Worm (Caenorhabditis elegans) whole organism, L1 larva: ENCODE data around the gene ZK742.6.

Experiments
- ama-1 ChIP-seq: fragments of 150-350 bp; optimal IDR thresholded peaks from 2 replicates; lab custom pipeline; 2014
- fos-1 ChIP-seq: fragments of 150-350 bp; optimal IDR thresholded peaks from 2 replicates; lab custom pipeline; 2014; ENCODE audit warnings: missing biosample characterization, missing genetic modification characterization
- lin-13 ChIP-seq: fragments of 150-350 bp; optimal IDR thresholded peaks from 2 replicates; lab custom pipeline; 2014; ENCODE audit warnings: missing biosample characterization, missing genetic modification reagents, missing genetic modification characterization
- nhr-11 ChIP-seq: fragments of 150-350 bp; optimal IDR thresholded peaks from 2 replicates; lab custom pipeline; 2014; ENCODE audit warnings: missing biosample characterization, missing genetic modification characterization
- sox-4 ChIP-seq: sonication (generic microtip); optimal IDR thresholded peaks from 2 replicates; lab custom pipeline; 2016; ENCODE audit warnings: missing genetic modification characterization, missing compliant biosample characterization
- unc-62 ChIP-seq: fragments of 150-350 bp; optimal IDR thresholded peaks from 2 replicates; lab custom pipeline; 2014; ENCODE audit warnings: missing biosample characterization, missing genetic modification reagents, missing genetic modification characterization
- zip-4 ChIP-seq: fragments of 200-800 bp; sonication (Bioruptor generic); optimal IDR thresholded peaks from 2 replicates; lab custom pipeline; 2018; ENCODE audit warnings: mild to moderate bottlenecking, missing genetic modification characterization, moderate library complexity, missing compliant biosample characterization

- no peak for TF ChIP-seq ama-1 (lab: Kevin White, UChicago)
- no peak for TF ChIP-seq unc-62 (GFP tag; lab: Kevin White, UChicago)
- no peak for TF ChIP-seq nhr-11 (tag; lab: Kevin White, UChicago)
- no peak for TF ChIP-seq fos-1
- TF ChIP-seq zip-4 (GFP tag; lab: Kevin White, UChicago) = no peak
- TF ChIP-seq sox-4 = no peak
- no peak for TF ChIP-seq lin-13
Measured at ce11 chrV:7847170-7847569, 32.4 kb upstream of the ZK742.6 start, which contains the start of gene memo-1.
